Worm (Caenorhabditis elegans): ENCODE measurements around the gene F58A6.2.

F58A6.2 gene

ce11 chrII:5176934-5177333, 40.4 kb downstream of the F58A6.2 start:
- no peak for TF ChIP-seq lin-15B (tag; optimal IDR thresholded peaks at IDR 0.05)
- no peak for TF ChIP-seq ztf-11 (tag; optimal IDR thresholded peaks at IDR 0.05)
- no peak for TF ChIP-seq nhr-76 (tag; optimal IDR thresholded peaks at IDR 0.05)
- TF ChIP-seq daf-12 (tag; optimal IDR thresholded peaks at IDR 0.05): no peak
- TF ChIP-seq ztf-4 (tag; optimal IDR thresholded peaks at IDR 0.05): no peak
- no peak for TF ChIP-seq egl-27 (tag; optimal IDR thresholded peaks at IDR 0.05)
- no peak for TF ChIP-seq ceh-82 (tag; optimal IDR thresholded peaks at IDR 0.05)
- TF ChIP-seq unc-62 (GFP tag; optimal IDR thresholded peaks at IDR 0.05): no peak
- no peak for TF ChIP-seq unc-39 (tag; optimal IDR thresholded peaks at IDR 0.05)
- no peak for TF ChIP-seq lsy-12 (tag; optimal IDR thresholded peaks at IDR 0.05)
- TF ChIP-seq ZK546.5 (tag; optimal IDR thresholded peaks at IDR 0.05): no peak
- no peak for TF ChIP-seq elt-2 (tag; optimal IDR thresholded peaks at IDR 0.05)
- no peak for TF ChIP-seq elt-1 (tag; optimal IDR thresholded peaks at IDR 0.05)

- TF ChIP-seq elt-3 (tag; optimal IDR thresholded peaks at IDR 0.05): no peak
- no peak for TF ChIP-seq sea-2 (GFP tag; optimal IDR thresholded peaks at IDR 0.05)
- no peak for TF ChIP-seq jun-1 (tag; optimal IDR thresholded peaks at IDR 0.05)
- no peak for TF ChIP-seq ama-1 (optimal IDR thresholded peaks at IDR 0.05)
- TF ChIP-seq mdl-1 (tag; optimal IDR thresholded peaks at IDR 0.05): no peak
- TF ChIP-seq aly-2 (tag; optimal IDR thresholded peaks at IDR 0.05): no peak
- no peak for TF ChIP-seq fkh-10 (GFP tag; optimal IDR thresholded peaks at IDR 0.05)
- TF ChIP-seq lin-15B (tag; optimal IDR thresholded peaks at IDR 0.05): no peak
- no peak for TF ChIP-seq fkh-2 (tag; optimal IDR thresholded peaks at IDR 0.05)
- TF ChIP-seq nhr-12 (tag; optimal IDR thresholded peaks at IDR 0.05): no peak
These were observed 41.4 kb downstream of the F58A6.2 start, which contains the start of gene C27D6.12 for ce11 chrII:5177902-5178301. TSS of gene C27D6.12 (minus strand) at chrII:5178002.

ce11 chrII:5178609-5179008, 42.1 kb downstream of the F58A6.2 start:
- TF ChIP-seq ama-1 (optimal IDR thresholded peaks at IDR 0.05) (peak; percentile 23), lin-15B (tag; optimal IDR thresholded peaks at IDR 0.05) (no peak), jun-1 (tag; optimal IDR thresholded peaks at IDR 0.05) (no peak), zag-1 (tag; optimal IDR thresholded peaks at IDR 0.05) (no peak), nhr-12 (tag; optimal IDR thresholded peaks at IDR 0.05) (no peak), fkh-2 (tag; optimal IDR thresholded peaks at IDR 0.05) (no peak), ztf-11 (tag; optimal IDR thresholded peaks at IDR 0.05) (no peak), unc-39 (tag; optimal IDR thresholded peaks at IDR 0.05) (no peak), elt-2 (tag; optimal IDR thresholded peaks at IDR 0.05) (peak; percentile 28), nhr-43 (tag; optimal IDR thresholded peaks at IDR 0.05; ENCODE audit: poor library complexity, severe bottlenecking) (peak; percentile 36), mdl-1 (tag; optimal IDR thresholded peaks at IDR 0.05) (no peak)

- no peak for TF ChIP-seq lin-15B (tag; optimal IDR thresholded peaks at IDR 0.05)
- no peak for TF ChIP-seq ceh-82 (tag; optimal IDR thresholded peaks at IDR 0.05)
- peak; percentile 48 for TF ChIP-seq ama-1 (optimal IDR thresholded peaks at IDR 0.05)
- no peak for TF ChIP-seq pha-4 (tag; optimal IDR thresholded peaks at IDR 0.05)
- no peak for TF ChIP-seq ceh-28 (tag; optimal IDR thresholded peaks at IDR 0.05)
- TF ChIP-seq nhr-12 (tag; optimal IDR thresholded peaks at IDR 0.05): no peak
- no peak for TF ChIP-seq nhr-76 (tag; optimal IDR thresholded peaks at IDR 0.05)
- no peak for TF ChIP-seq elt-3 (tag; optimal IDR thresholded peaks at IDR 0.05)
These were observed 43.8 kb downstream of the F58A6.2 start for ce11 chrII:5180272-5180671.

- TF ChIP-seq ztf-4 (tag; optimal IDR thresholded peaks at IDR 0.05) (peak; percentile 46), jun-1 (tag; optimal IDR thresholded peaks at IDR 0.05) (peak; percentile 59), lin-39 (tag; optimal IDR thresholded peaks at IDR 0.05) (peak; percentile 71), ceh-82 (tag; optimal IDR thresholded peaks at IDR 0.05) (no peak), eor-1 (tag; optimal IDR thresholded peaks at IDR 0.05) (no peak), R02D3.7 (tag; optimal IDR thresholded peaks at IDR 0.05) (no peak), mdl-1 (tag; optimal IDR thresholded peaks at IDR 0.05) (peak; percentile 62), ceh-28 (tag; optimal IDR thresholded peaks at IDR 0.05) (peak; percentile 38), daf-12 (tag; optimal IDR thresholded peaks at IDR 0.05) (no peak), ceh-16 (tag; optimal IDR thresholded peaks at IDR 0.05) (no peak), zag-1 (tag; optimal IDR thresholded peaks at IDR 0.05) (no peak), lsy-12 (tag; optimal IDR thresholded peaks at IDR 0.05) (peak; percentile 56), tbx-2 (tag; optimal IDR thresholded peaks at IDR 0.05) (peak; percentile 71), unc-39 (tag; optimal IDR thresholded peaks at IDR 0.05) (no peak), nhr-11 (tag; optimal IDR thresholded peaks at IDR 0.05) (no peak), ama-1 (optimal IDR thresholded peaks at IDR 0.05) (no peak), egl-27 (tag; optimal IDR thresholded peaks at IDR 0.05) (no peak), lin-15B (tag; optimal IDR thresholded peaks at IDR 0.05) (peak; percentile 37), nhr-43 (tag; optimal IDR thresholded peaks at IDR 0.05; ENCODE audit: poor library complexity, severe bottlenecking) (peak; percentile 63), elt-3 (tag; optimal IDR thresholded peaks at IDR 0.05) (no peak), sea-2 (GFP tag; optimal IDR thresholded peaks at IDR 0.05) (no peak), snpc-4 (tag; optimal IDR thresholded peaks at IDR 0.05) (peak; percentile 37), aly-2 (tag; optimal IDR thresholded peaks at IDR 0.05) (no peak), pqm-1 (tag; optimal IDR thresholded peaks at IDR 0.05) (no peak), unc-62 (GFP tag; optimal IDR thresholded peaks at IDR 0.05) (peak; percentile 60), fos-1 (tag; optimal IDR thresholded peaks at IDR 0.05) (no peak), nhr-25 (tag; optimal IDR thresholded peaks at IDR 0.05) (peak; percentile 56), nhr-67 (tag; optimal IDR thresholded peaks at IDR 0.05) (no peak), nhr-237 (tag; optimal IDR thresholded peaks at IDR 0.05) (no peak), mml-1 (tag; optimal IDR thresholded peaks at IDR 0.05) (no peak), fkh-2 (tag; optimal IDR thresholded peaks at IDR 0.05) (no peak), nfya-1 (tag; optimal IDR thresholded peaks at IDR 0.05; ENCODE audit: insufficient read depth) (peak; percentile 73), hmg-11 (tag; optimal IDR thresholded peaks at IDR 0.05) (peak; percentile 49), ZK546.5 (tag; optimal IDR thresholded peaks at IDR 0.05) (no peak)
These were observed 45.0 kb downstream of the F58A6.2 start for ce11 chrII:5181497-5181896.

Data from whole organism, L3 larva.